Fruit fly (Drosophila melanogaster) whole organism, adult: ENCODE results near the gene Upf2.

ENCODE experiments used
- CG11617 ChIP-seq: fragments of 200-800 bp; sonication (Bioruptor generic); optimal IDR thresholded peaks from 2 replicates; lab custom pipeline; 2017; ENCODE audit warnings: mild to moderate bottlenecking, missing biosample characterization, missing genetic modification reagents, missing genetic modification characterization
- CG12768 ChIP-seq: fragments of 200-800 bp; sonication (Bioruptor generic); optimal IDR thresholded peaks from 2 replicates; lab custom pipeline; 2017; ENCODE audit warnings: missing biosample characterization, missing genetic modification characterization, mild to moderate bottlenecking, moderate library complexity, missing genetic modification reagents
- CG14711 ChIP-seq: fragments of 200-800 bp; sonication (Bioruptor generic); optimal IDR thresholded peaks from 2 replicates; lab custom pipeline; 2018; ENCODE audit warnings: missing biosample characterization, mild to moderate bottlenecking, missing genetic modification characterization, moderate library complexity
- CG1620 ChIP-seq: fragments of 200-800 bp; sonication (Bioruptor generic); optimal IDR thresholded peaks from 2 replicates; lab custom pipeline; 2016; ENCODE audit warnings: missing biosample characterization, missing genetic modification characterization
- CG33017 ChIP-seq: fragments of 200-800 bp; sonication (Bioruptor generic); optimal IDR thresholded peaks from 2 replicates; lab custom pipeline; 2018; ENCODE audit warnings: missing biosample characterization, mild to moderate bottlenecking, missing genetic modification characterization, moderate library complexity
- CG5204 ChIP-seq: fragments of 200-800 bp; sonication (Bioruptor generic); optimal IDR thresholded peaks from 2 replicates; lab custom pipeline; 2016; ENCODE audit warnings: missing biosample characterization, missing genetic modification characterization
- CG7045 ChIP-seq: fragments of 200-800 bp; sonication (Bioruptor generic); optimal IDR thresholded peaks from 2 replicates; lab custom pipeline; 2017; ENCODE audit warnings: missing biosample characterization, mild to moderate bottlenecking, missing genetic modification characterization
- CG7101 ChIP-seq: fragments of 200-800 bp; sonication (Bioruptor generic); optimal IDR thresholded peaks from 2 replicates; lab custom pipeline; 2018; ENCODE audit warnings: missing biosample characterization, mild to moderate bottlenecking, missing genetic modification characterization, moderate library complexity
- Clk ChIP-seq: fragments of 200-800 bp; sonication (Bioruptor generic); optimal IDR thresholded peaks from 2 replicates; lab custom pipeline; 2017; ENCODE audit warnings: missing biosample characterization, missing genetic modification characterization
- Crg-1 ChIP-seq: fragments of 200-800 bp; sonication (Bioruptor generic); optimal IDR thresholded peaks from 2 replicates; lab custom pipeline; 2016; ENCODE audit warnings: missing biosample characterization, missing genetic modification characterization
- Hr96 ChIP-seq: fragments of 200-800 bp; sonication (Bioruptor generic); optimal IDR thresholded peaks from 2 replicates; lab custom pipeline; 2016; ENCODE audit warnings: missing biosample characterization, missing genetic modification characterization
- Mnt ChIP-seq: fragments of 200-800 bp; sonication (Bioruptor generic); optimal IDR thresholded peaks from 2 replicates; lab custom pipeline; 2016; ENCODE audit warnings: missing biosample characterization, mild to moderate bottlenecking, missing genetic modification characterization
- bab1 ChIP-seq: fragments of 200-800 bp; sonication (Bioruptor generic); optimal IDR thresholded peaks from 3 replicates; lab custom pipeline; 2019; ENCODE audit warnings: missing biosample characterization, mild to moderate bottlenecking, missing genetic modification characterization, moderate library complexity
- cic ChIP-seq: fragments of 200-800 bp; sonication (Bioruptor generic); optimal IDR thresholded peaks from 2 replicates; lab custom pipeline; 2017; ENCODE audit warnings: missing biosample characterization, mild to moderate bottlenecking, missing genetic modification characterization, moderate library complexity
- cnc ChIP-seq, 2 experiments: fragments of >200 bp; optimal IDR thresholded peaks; 2 replicates each; lab custom pipeline; 2017
- kay ChIP-seq: fragments of 200-800 bp; sonication (Bioruptor generic); peaks from one replicate; lab custom pipeline; 2016; ENCODE audit warnings: missing biosample characterization, missing genetic modification characterization, borderline replicate concordance
- ovo ChIP-seq: fragments of 200-800 bp; sonication (Bioruptor generic); optimal IDR thresholded peaks from 2 replicates; lab custom pipeline; 2016; ENCODE audit warnings: missing biosample characterization, missing genetic modification characterization
- pad ChIP-seq: fragments of 200-800 bp; sonication (Bioruptor generic); optimal IDR thresholded peaks from 3 replicates; lab custom pipeline; 2017; ENCODE audit warnings: missing biosample characterization, missing genetic modification characterization, mild to moderate bottlenecking, moderate library complexity, missing genetic modification reagents
- tj ChIP-seq: fragments of 200-800 bp; sonication (Bioruptor generic); optimal IDR thresholded peaks from 3 replicates; lab custom pipeline; 2017; ENCODE audit warnings: missing biosample characterization, mild to moderate bottlenecking, missing genetic modification characterization, moderate library complexity
- toe ChIP-seq: fragments of 200-800 bp; sonication (Bioruptor generic); optimal IDR thresholded peaks from 2 replicates; lab custom pipeline; 2016; ENCODE audit warnings: missing biosample characterization, missing genetic modification characterization

Upf2 gene

DNA sequence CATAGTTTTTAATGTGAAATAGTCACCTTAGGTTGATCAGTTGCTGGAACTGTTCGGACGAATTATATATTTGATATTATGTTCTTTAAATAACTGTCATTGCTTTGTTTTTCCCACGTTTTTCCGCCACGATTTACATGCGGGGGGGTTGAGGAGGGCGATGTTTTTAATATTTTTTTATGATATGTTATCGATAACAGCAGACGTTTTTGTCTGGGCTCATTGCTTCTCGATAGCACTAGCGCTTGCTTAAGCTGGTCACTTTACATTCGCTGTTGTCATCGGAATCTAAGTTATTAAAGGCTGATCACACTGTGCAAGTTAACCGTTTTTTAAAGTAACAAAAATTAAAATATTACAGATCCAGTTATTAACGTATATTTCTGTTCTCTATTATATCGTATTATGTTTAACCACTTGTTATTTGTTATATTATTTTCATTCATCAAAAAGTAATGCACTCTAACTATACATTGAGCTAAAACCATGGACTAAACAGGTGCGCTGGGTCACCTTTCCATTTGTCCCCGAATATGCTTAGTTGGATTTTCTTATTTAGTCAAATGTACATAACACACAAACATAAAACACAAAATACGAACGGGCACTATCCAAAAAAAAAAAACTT lies at the start of gene Upf2, which contains the start of gene CG1571:
Gene Upf2, minus strand, starts transcription at position 167 of the 628 bp plus-strand sequence.
Gene CG1571, plus strand, starts transcription at position 578 of the 628 bp plus-strand sequence.
- TF ChIP-seq Mnt (GFP tag; lab: Kevin White, UChicago): peak; percentile 70
- no peak for TF ChIP-seq CG5204 (GFP tag; lab: Kevin White, UChicago)
- TF ChIP-seq bab1: peak; percentile 77
- TF ChIP-seq CG7101 (tag; lab: Kevin White, UChicago): peak; percentile 31
- peak; percentile 12 for TF ChIP-seq CG14711 (tag; lab: Kevin White, UChicago)

DNA sequence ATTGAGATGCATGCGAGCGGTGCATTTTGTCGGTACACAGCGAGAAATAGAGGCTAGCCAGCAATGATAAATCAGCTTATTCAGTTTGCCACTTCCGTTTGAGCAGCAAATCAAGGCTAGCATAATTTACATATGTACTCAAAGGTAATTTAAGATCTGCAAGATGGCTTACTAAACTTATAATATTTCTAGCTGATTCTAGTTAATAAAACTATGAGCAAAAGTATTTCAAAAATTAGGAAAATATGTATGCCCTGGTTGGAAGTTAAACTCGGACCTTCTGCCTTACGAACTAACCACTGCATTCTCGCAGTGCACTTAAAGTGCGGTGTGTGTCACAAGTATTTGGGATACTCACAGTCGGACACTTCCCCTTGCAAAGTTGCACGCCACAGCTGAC lies 47.6 kb upstream of the Upf2 start:
- TF ChIP-seq cic (GFP tag; lab: Kevin White, UChicago) (no peak), pad (GFP tag; lab: Kevin White, UChicago) (no peak), bab1 (no peak), CG11617 (GFP tag; lab: Kevin White, UChicago) (no peak), cnc (optimal IDR thresholded peaks at IDR 0.05; lab: Kevin White, UChicago) (no peak), Clk (GFP tag; lab: Kevin White, UChicago) (no peak), toe (no peak), CG7045 (GFP tag; lab: Kevin White, UChicago) (no peak), CG1620 (no peak), ovo (GFP tag; lab: Kevin White, UChicago) (no peak), CG33017 (tag; lab: Kevin White, UChicago) (no peak)

DNA sequence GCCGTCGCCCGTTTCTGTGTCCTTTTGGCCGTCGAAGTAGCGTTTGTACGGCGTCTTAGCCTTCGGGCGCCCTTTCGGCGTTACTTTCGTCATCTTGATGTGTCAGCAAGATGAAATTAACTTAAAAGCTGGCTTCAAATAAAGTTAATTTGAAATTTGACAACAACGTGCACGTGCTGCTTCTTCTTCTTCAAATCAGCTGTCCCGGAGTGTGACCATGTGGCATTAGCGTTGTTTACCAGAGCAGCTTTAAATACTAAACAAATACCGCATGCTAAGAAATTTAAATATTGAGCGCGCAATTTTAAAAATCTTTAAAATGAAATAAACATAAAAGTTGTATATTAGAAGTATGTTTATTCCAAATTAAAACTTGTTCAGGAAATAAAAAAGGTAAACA lies 45.7 kb upstream of the Upf2 start, which contains the start of gene CG2260:
Gene CG2260, minus strand, starts transcription at position 209 of the 400 bp plus-strand sequence.
- TF ChIP-seq bab1 (peak; percentile 57), ovo (GFP tag; lab: Kevin White, UChicago) (no peak), CG33017 (tag; lab: Kevin White, UChicago) (no peak), Mnt (GFP tag; lab: Kevin White, UChicago) (peak; percentile 100), toe (no peak), Clk (GFP tag; lab: Kevin White, UChicago) (no peak)

DNA sequence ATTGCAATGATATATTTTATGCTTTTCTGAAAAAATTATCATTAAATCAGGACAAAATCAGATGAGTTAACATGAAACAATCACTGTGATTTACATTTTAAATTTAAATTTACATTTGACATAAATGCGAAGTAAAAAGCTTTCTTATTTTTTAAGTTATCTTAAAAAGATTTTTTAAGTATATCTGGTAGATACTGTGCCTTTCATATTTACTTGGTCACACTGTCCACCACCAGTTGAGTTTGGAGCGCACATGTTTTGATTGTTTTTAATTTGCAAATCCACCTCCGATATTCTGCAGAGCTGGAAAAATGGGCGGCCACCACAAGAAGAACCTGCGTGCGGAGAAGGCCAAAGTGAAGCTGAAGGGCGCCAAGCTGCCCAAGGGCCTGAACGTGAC lies 41.5 kb upstream of the Upf2 start, which contains the start of gene CG1575:
Gene CG1575, plus strand, starts transcription at position 200 of the 400 bp plus-strand sequence.
- TF ChIP-seq toe (no peak), Mnt (GFP tag; lab: Kevin White, UChicago) (peak; percentile 84)

DNA sequence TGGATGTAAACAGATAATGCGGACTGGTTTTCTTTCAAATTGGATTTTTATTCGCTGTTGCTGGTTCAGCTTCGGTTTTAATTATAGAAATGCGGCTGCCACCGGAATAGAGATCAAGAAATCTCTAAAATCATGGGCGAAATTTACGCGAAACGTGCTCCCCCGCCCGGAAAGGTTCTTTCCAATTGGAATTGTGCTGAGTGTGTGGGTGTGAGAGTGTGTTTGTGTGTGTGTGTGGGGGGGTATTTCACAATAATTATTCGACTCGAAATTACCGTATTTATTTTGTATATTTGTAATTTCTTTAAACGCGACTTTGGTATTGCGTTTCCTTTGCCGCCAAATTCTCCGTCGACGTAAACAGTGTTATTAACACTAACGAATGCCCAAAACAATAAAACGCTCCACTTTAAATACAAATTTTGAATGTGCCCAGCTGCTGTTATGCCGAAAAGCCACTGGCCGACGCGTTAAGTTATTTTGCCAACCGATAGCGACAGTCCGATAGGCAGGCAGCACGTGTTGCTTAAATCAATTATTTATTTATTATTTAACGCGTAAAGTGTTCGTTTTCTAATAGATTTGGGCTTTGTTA lies 40.5 kb upstream of the Upf2 start, which contains the start of gene Gclc:
Gene Gclc, minus strand, starts transcription at position 431 of the 595 bp plus-strand sequence.
- no peak for TF ChIP-seq CG7101 (tag; lab: Kevin White, UChicago)
- peak; percentile 21 for TF ChIP-seq CG11617 (GFP tag; lab: Kevin White, UChicago)
- no peak for TF ChIP-seq pad (GFP tag; lab: Kevin White, UChicago)
- no peak for TF ChIP-seq CG7045 (GFP tag; lab: Kevin White, UChicago)
- TF ChIP-seq kay (GFP tag; lab: Kevin White, UChicago): no peak
- no peak for TF ChIP-seq bab1
- TF ChIP-seq CG33017 (tag; lab: Kevin White, UChicago): no peak
- TF ChIP-seq tj: peak; percentile 11
- no peak for TF ChIP-seq Hr96
- no peak for TF ChIP-seq Clk (GFP tag; lab: Kevin White, UChicago)
- TF ChIP-seq CG14711 (tag; lab: Kevin White, UChicago): no peak
- TF ChIP-seq ovo (GFP tag; lab: Kevin White, UChicago): no peak
- TF ChIP-seq CG12768 (GFP tag; lab: Kevin White, UChicago): no peak
- TF ChIP-seq CG1620: no peak
- no peak for TF ChIP-seq Crg-1 (GFP tag; lab: Kevin White, UChicago)
- peak; percentile 96 for TF ChIP-seq Mnt (GFP tag; lab: Kevin White, UChicago)
- TF ChIP-seq toe: no peak
- no peak for TF ChIP-seq cnc (optimal IDR thresholded peaks at IDR 0.05; lab: Kevin White, UChicago)
- TF ChIP-seq CG5204 (GFP tag; lab: Kevin White, UChicago): no peak
- TF ChIP-seq cic (GFP tag; lab: Kevin White, UChicago): peak; percentile 21

DNA sequence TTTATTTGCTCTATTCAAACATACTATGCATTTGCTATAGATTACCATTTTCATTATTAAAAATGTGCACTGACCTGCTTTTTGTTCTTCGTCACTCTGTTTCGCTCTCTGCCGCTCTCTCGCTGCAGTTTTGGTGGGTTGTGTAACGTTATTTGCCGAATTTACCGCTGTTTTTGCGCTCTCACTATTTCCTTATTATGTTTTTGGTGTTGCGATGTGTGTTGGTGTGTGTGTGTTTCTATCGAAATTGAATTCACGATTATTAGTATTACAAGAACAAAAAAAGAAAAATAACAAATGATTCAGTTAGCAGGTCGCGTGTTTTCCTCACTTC lies 40.0 kb upstream of the Upf2 start:
- TF ChIP-seq pad (GFP tag; lab: Kevin White, UChicago) (peak; percentile 37), cic (GFP tag; lab: Kevin White, UChicago) (no peak), Hr96 (no peak), ovo (GFP tag; lab: Kevin White, UChicago) (peak; percentile 2)
